Worm (Caenorhabditis elegans) whole organism, L2 larva: ENCODE results near the gene anmt-2.

Experiments used
- C34F6.9 ChIP-seq: fragments of 150-350 bp; optimal IDR thresholded peaks from 2 replicates; lab custom pipeline; 2014; ENCODE audit warnings: missing biosample characterization, missing genetic modification characterization
- F13H6.1 ChIP-seq: sonication (generic microtip); optimal IDR thresholded peaks from 2 replicates; lab custom pipeline; 2016; ENCODE audit warnings: missing genetic modification characterization, missing compliant biosample characterization
- aly-2 ChIP-seq: fragments of 150-350 bp; optimal IDR thresholded peaks from 2 replicates; lab custom pipeline; 2014; ENCODE audit warnings: missing biosample characterization, missing genetic modification characterization
- lin-13 ChIP-seq: fragments of 150-350 bp; optimal IDR thresholded peaks from 2 replicates; lab custom pipeline; 2014; ENCODE audit warnings: missing biosample characterization, missing genetic modification reagents, missing genetic modification characterization
- mab-5 ChIP-seq: fragments of 150-350 bp; optimal IDR thresholded peaks from 2 replicates; lab custom pipeline; 2014; ENCODE audit warnings: missing biosample characterization, missing genetic modification characterization
- nhr-10 ChIP-seq: sonication (generic microtip); optimal IDR thresholded peaks from 2 replicates; lab custom pipeline; 2017; ENCODE audit warnings: missing biosample characterization, missing genetic modification characterization
- nhr-11 ChIP-seq: fragments of 150-350 bp; optimal IDR thresholded peaks from 2 replicates; lab custom pipeline; 2014; ENCODE audit warnings: missing biosample characterization, missing genetic modification characterization

ce11 chrIII:6137431-6137830 lies 20.1 kb downstream of the anmt-2 start:
- peak; percentile 93 for TF ChIP-seq F13H6.1 (tag; lab: Kevin White, UChicago)
- TF ChIP-seq nhr-10 = no peak
- TF ChIP-seq lin-13 (GFP tag; lab: Kevin White, UChicago) = peak; percentile 73
- no peak for TF ChIP-seq nhr-11 (tag; lab: Kevin White, UChicago)
- peak; percentile 54 for TF ChIP-seq mab-5 (tag; lab: Kevin White, UChicago)
- peak; percentile 77 for TF ChIP-seq C34F6.9 (tag; lab: Kevin White, UChicago)
- no peak for TF ChIP-seq aly-2 (tag; lab: Kevin White, UChicago)
